Worm (Caenorhabditis elegans) whole organism, early embryonic: ENCODE results near the gene gei-13.

Experiments
- aly-1 ChIP-seq: sonication (generic microtip); optimal IDR thresholded peaks from 2 replicates; lab custom pipeline; 2016; ENCODE audit warnings: missing genetic modification characterization, missing compliant biosample characterization
- ama-1 ChIP-seq: fragments of 150-350 bp; optimal IDR thresholded peaks from 2 replicates; lab custom pipeline; 2014
- ceh-13 ChIP-seq: fragments of 200-800 bp; sonication (Bioruptor generic); optimal IDR thresholded peaks from 2 replicates; lab custom pipeline; 2018; ENCODE audit warnings: mild to moderate bottlenecking, missing genetic modification characterization, missing compliant biosample characterization
- ceh-36 ChIP-seq: sonication (generic microtip); optimal IDR thresholded peaks from 2 replicates; lab custom pipeline; 2016; ENCODE audit warnings: missing genetic modification characterization, inconsistent platforms, missing compliant biosample characterization
- flt-1 ChIP-seq: fragments of 200-800 bp; sonication (Bioruptor generic); IDR thresholded peaks from 2 replicates; pipeline ENCODE4 v1.3.6; 2022; ENCODE audit warnings: missing genetic modification characterization, missing compliant biosample characterization
- hmbx-1 ChIP-seq: sonication (generic microtip); optimal IDR thresholded peaks from 2 replicates; lab custom pipeline; 2016; ENCODE audit warnings: mild to moderate bottlenecking, missing genetic modification characterization, missing compliant biosample characterization
- hmg-4 ChIP-seq: fragments of 200-800 bp; sonication (Bioruptor generic); optimal IDR thresholded peaks from 2 replicates; lab custom pipeline; 2018; ENCODE audit warnings: mild to moderate bottlenecking, missing genetic modification characterization, missing compliant biosample characterization
- hnd-1 ChIP-seq: sonication (generic microtip); optimal IDR thresholded peaks from 2 replicates; lab custom pipeline; 2016; ENCODE audit warnings: missing genetic modification characterization, missing compliant biosample characterization
- pes-1 ChIP-seq: fragments of 200-800 bp; sonication (Bioruptor generic); IDR thresholded peaks from 2 replicates; pipeline ENCODE4 v1.3.6; 2022; ENCODE audit warnings: missing genetic modification reagents, missing genetic modification characterization, missing compliant biosample characterization
- sea-1 ChIP-seq: fragments of 200-800 bp; sonication (Bioruptor generic); conservative IDR thresholded peaks from 2 replicates; pipeline ENCODE4 v1.3.6; 2022; ENCODE audit warnings: missing genetic modification characterization, missing compliant biosample characterization
- tbx-11 ChIP-seq: fragments of 200-800 bp; sonication (Bioruptor generic); IDR thresholded peaks from 2 replicates; pipeline ENCODE4 v1.3.6; 2022; ENCODE audit warnings: missing genetic modification characterization, missing compliant biosample characterization
- tbx-37 ChIP-seq: fragments of 200-800 bp; sonication (Bioruptor generic); conservative IDR thresholded peaks from 2 replicates; pipeline ENCODE4 v1.3.6; 2022; ENCODE audit warnings: missing genetic modification reagents, missing genetic modification characterization, missing compliant biosample characterization
- tra-4 ChIP-seq: sonication (generic microtip); optimal IDR thresholded peaks from 2 replicates; lab custom pipeline; 2017; ENCODE audit warnings: missing genetic modification characterization, missing compliant biosample characterization

DNA sequence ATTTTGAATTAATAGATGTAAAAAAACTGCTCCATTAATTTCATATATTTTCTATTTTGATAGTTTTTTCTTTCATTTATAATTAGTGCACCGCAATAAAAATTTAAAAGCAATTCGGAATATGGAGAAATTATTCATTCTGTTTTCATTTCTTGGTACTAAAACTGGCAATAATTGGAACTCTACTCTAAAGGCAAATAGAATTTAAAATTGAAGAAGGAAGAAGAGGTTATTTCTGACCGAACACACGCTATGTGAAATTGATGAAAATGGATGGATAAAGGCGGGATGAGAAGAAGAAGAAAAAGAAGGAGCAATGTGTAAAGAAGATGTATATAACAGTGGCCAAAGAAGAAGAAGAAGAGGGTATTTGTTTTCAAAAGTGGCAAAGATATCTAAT lies 53.7 kb downstream of the gei-13 start:
- TF ChIP-seq hnd-1 (tag; lab: Kevin White, UChicago) = no peak
- no peak for TF ChIP-seq sea-1 (GFP tag; lab: Robert Waterston, UW)
- no peak for TF ChIP-seq ceh-13 (GFP tag; lab: Kevin White, UChicago)
- no peak for TF ChIP-seq hmg-4 (GFP tag; lab: Kevin White, UChicago)
- TF ChIP-seq flt-1 (GFP tag; lab: Robert Waterston, UW) = no peak
- TF ChIP-seq tbx-37 (GFP tag; lab: Robert Waterston, UW) = no peak
- TF ChIP-seq ama-1 = no peak
- no peak for TF ChIP-seq tbx-11
- no peak for TF ChIP-seq ceh-36 (tag; lab: Kevin White, UChicago)
- TF ChIP-seq tra-4 (tag; lab: Kevin White, UChicago) = no peak
- TF ChIP-seq hmbx-1 (tag; lab: Kevin White, UChicago) = no peak
- no peak for TF ChIP-seq pes-1 (GFP tag; lab: Robert Waterston, UW)
- TF ChIP-seq aly-1 (tag; lab: Kevin White, UChicago) = no peak
